Fruit fly (Drosophila melanogaster): Measurements from ENCODE around the gene peb.

Gene peb

dm6 chrX:4606447-4606846, 10.9 kb upstream of the peb start:
- TF ChIP-seq CG8478 (optimal IDR thresholded peaks at IDR 0.05) (no peak), CTCF (optimal IDR thresholded peaks at IDR 0.05) (no peak)

- TF ChIP-seq CTCF (optimal IDR thresholded peaks at IDR 0.05) (no peak), CG8478 (optimal IDR thresholded peaks at IDR 0.05) (no peak)
Observed at dm6 chrX:4609737-4610136, 7.6 kb upstream of the peb start.

dm6 chrX:4610481-4610880, 6.9 kb upstream of the peb start:
- TF ChIP-seq CTCF (optimal IDR thresholded peaks at IDR 0.05) (no peak), CG8478 (optimal IDR thresholded peaks at IDR 0.05) (no peak)

dm6 chrX:4612454-4612853, 4.9 kb upstream of the peb start:
- TF ChIP-seq CG8478 (optimal IDR thresholded peaks at IDR 0.05), result no peak
- no peak for TF ChIP-seq CTCF (optimal IDR thresholded peaks at IDR 0.05)

- TF ChIP-seq CG8478 (optimal IDR thresholded peaks at IDR 0.05) (no peak), CTCF (optimal IDR thresholded peaks at IDR 0.05) (no peak)
Observed at dm6 chrX:4613613-4614012, 3.8 kb upstream of the peb start.

dm6 chrX:4614325-4614724, 3.0 kb upstream of the peb start:
- TF ChIP-seq CG8478 (optimal IDR thresholded peaks at IDR 0.05) (no peak), CTCF (optimal IDR thresholded peaks at IDR 0.05) (no peak)

dm6 chrX:4614945-4615344, 2.4 kb upstream of the peb start:
- TF ChIP-seq CTCF (optimal IDR thresholded peaks at IDR 0.05), result no peak
- TF ChIP-seq CG8478 (optimal IDR thresholded peaks at IDR 0.05), result no peak

- TF ChIP-seq CTCF (optimal IDR thresholded peaks at IDR 0.05) (no peak), CG8478 (optimal IDR thresholded peaks at IDR 0.05) (no peak)
Observed at dm6 chrX:4615684-4616292, 1.6 kb upstream of the peb start.

dm6 chrX:4618869-4619268, 1.5 kb downstream of the peb start:
- TF ChIP-seq CG8478 (optimal IDR thresholded peaks at IDR 0.05), result no peak
- no peak for TF ChIP-seq CTCF (optimal IDR thresholded peaks at IDR 0.05)

dm6 chrX:4627160-4627559, 9.8 kb downstream of the peb start:
- TF ChIP-seq CG8478 (optimal IDR thresholded peaks at IDR 0.05), result no peak
- TF ChIP-seq CTCF (optimal IDR thresholded peaks at IDR 0.05), result no peak

dm6 chrX:4630836-4631235, 13.5 kb downstream of the peb start, which contains the start of gene Alms1b:
Gene Alms1b (minus strand): TSS chrX:4630936.
- TF ChIP-seq CG8478 (optimal IDR thresholded peaks at IDR 0.05), result no peak
- no peak for TF ChIP-seq CTCF (optimal IDR thresholded peaks at IDR 0.05)

- TF ChIP-seq CTCF (optimal IDR thresholded peaks at IDR 0.05) (no peak), CG8478 (optimal IDR thresholded peaks at IDR 0.05) (no peak)
Observed at dm6 chrX:4635856-4636486, 18.6 kb downstream of the peb start, which contains the start of the genes Alms1a and pon. Gene Alms1a (minus strand): TSS chrX:4636004. Gene pon (plus strand): TSS chrX:4636318.

dm6 chrX:4643887-4644286, 26.5 kb downstream of the peb start, which contains the start of gene CG3081:
Gene CG3081 (minus strand): TSS chrX:4643987.
- TF ChIP-seq CTCF (optimal IDR thresholded peaks at IDR 0.05) (no peak), CG8478 (optimal IDR thresholded peaks at IDR 0.05) (no peak)

- TF ChIP-seq CTCF (optimal IDR thresholded peaks at IDR 0.05), result no peak
- no peak for TF ChIP-seq CG8478 (optimal IDR thresholded peaks at IDR 0.05)
Observed at dm6 chrX:4644768-4645167, 27.4 kb downstream of the peb start, which contains the start of gene CG3062. Gene CG3062 (minus strand): TSS chrX:4644868.

dm6 chrX:4647316-4648046, 30.1 kb downstream of the peb start, which contains the start of the genes HLH4C and mRpL30:
Gene HLH4C (minus strand): TSS chrX:4647414.
Gene mRpL30 (plus strand): TSS chrX:4647871.
- TF ChIP-seq CG8478 (optimal IDR thresholded peaks at IDR 0.05), result no peak
- TF ChIP-seq CTCF (optimal IDR thresholded peaks at IDR 0.05), result no peak

dm6 chrX:4649751-4650150, 32.4 kb downstream of the peb start, which contains the start of the genes Cbp80 and Torsin:
Gene Cbp80 (plus strand): TSS chrX:4650015.
Gene Torsin (minus strand): TSS chrX:4650032.
- TF ChIP-seq CTCF (optimal IDR thresholded peaks at IDR 0.05), result no peak
- no peak for TF ChIP-seq CG8478 (optimal IDR thresholded peaks at IDR 0.05)

Data from S2 (cell line).